Fruit fly (Drosophila melanogaster) whole organism, embryonic: ENCODE results near the gene mei-P26.

Source experiments
- Abd-B ChIP-seq: fragments of 200-800 bp; sonication (Bioruptor generic); optimal IDR thresholded peaks from 2 replicates; lab custom pipeline; 2018; ENCODE audit warnings: missing biosample characterization, mild to moderate bottlenecking, missing genetic modification characterization, moderate library complexity
- Awh ChIP-seq: fragments of 200-800 bp; sonication (Bioruptor generic); IDR thresholded peaks from 2 replicates; pipeline ENCODE4, ENCODE4 v1.3.6; 2022; ENCODE audit warnings: missing biosample characterization, missing genetic modification characterization
- Blimp-1 ChIP-seq: fragments of 200-800 bp; sonication (Bioruptor generic); optimal IDR thresholded peaks from 3 replicates; lab custom pipeline; 2018; ENCODE audit warnings: missing biosample characterization, missing genetic modification characterization, mild to moderate bottlenecking, moderate library complexity, missing genetic modification reagents
- CG10147 ChIP-seq: fragments of 200-800 bp; sonication (Bioruptor generic); optimal IDR thresholded peaks from 2 replicates; lab custom pipeline; 2019; ENCODE audit warnings: missing biosample characterization, mild to moderate bottlenecking, missing genetic modification characterization, moderate library complexity
- CG10321 ChIP-seq: fragments of 200-800 bp; sonication (Bioruptor generic); IDR thresholded peaks from 2 replicates; pipeline ENCODE4 v1.3.6; 2022; ENCODE audit warnings: missing biosample characterization, missing genetic modification characterization
- CG10543 ChIP-seq: fragments of 200-800 bp; sonication (Bioruptor generic); optimal IDR thresholded peaks from 3 replicates; lab custom pipeline; 2017; ENCODE audit warnings: missing biosample characterization, mild to moderate bottlenecking, missing genetic modification characterization, moderate library complexity
- CG12659 ChIP-seq: fragments of 200-800 bp; sonication (Bioruptor generic); optimal IDR thresholded peaks from 3 replicates; lab custom pipeline; 2017; ENCODE audit warnings: mild to moderate bottlenecking, missing biosample characterization, missing genetic modification reagents, missing genetic modification characterization
- CG12744 ChIP-seq: fragments of 200-800 bp; sonication (Bioruptor generic); optimal IDR thresholded peaks from 2 replicates; lab custom pipeline; 2016; ENCODE audit warnings: missing biosample characterization, missing genetic modification characterization
- CG13624 ChIP-seq: fragments of 200-800 bp; sonication (Bioruptor generic); optimal IDR thresholded peaks from 2 replicates; lab custom pipeline; 2016; ENCODE audit warnings: missing biosample characterization, missing genetic modification characterization
- CG14014 ChIP-seq: fragments of 200-800 bp; sonication (Bioruptor generic); IDR thresholded peaks from 2 replicates; pipeline ENCODE4 v1.3.6; 2022; ENCODE audit warnings: missing biosample characterization, missing genetic modification characterization
- CG15601 ChIP-seq: fragments of 200-800 bp; sonication (Bioruptor generic); optimal IDR thresholded peaks from 3 replicates; lab custom pipeline; 2019; ENCODE audit warnings: missing biosample characterization, mild to moderate bottlenecking, missing genetic modification characterization, moderate library complexity
- CG1603 ChIP-seq: fragments of 200-800 bp; sonication (Bioruptor generic); optimal IDR thresholded peaks from 2 replicates; lab custom pipeline; 2019; ENCODE audit warnings: missing biosample characterization, mild to moderate bottlenecking, missing genetic modification characterization, moderate library complexity
- CG17802 ChIP-seq: fragments of 200-800 bp; sonication (Bioruptor generic); optimal IDR thresholded peaks from 2 replicates; lab custom pipeline; 2018; ENCODE audit warnings: missing biosample characterization, mild to moderate bottlenecking, missing genetic modification characterization, moderate library complexity
- CG18262 ChIP-seq: fragments of 200-800 bp; optimal IDR thresholded peaks from 3 replicates; lab custom pipeline; 2019; ENCODE audit warnings: missing biosample characterization, mild to moderate bottlenecking, missing genetic modification characterization, moderate library complexity
- CG18599 ChIP-seq: fragments of 200-800 bp; sonication (Bioruptor generic); optimal IDR thresholded peaks from 3 replicates; lab custom pipeline; 2017; ENCODE audit warnings: missing biosample characterization, missing genetic modification characterization, mild to moderate bottlenecking, moderate library complexity, missing genetic modification reagents
- CG2129 ChIP-seq: fragments of 200-800 bp; sonication (Bioruptor generic); IDR thresholded peaks from 2 replicates; pipeline ENCODE4 v1.3.6; 2022; ENCODE audit warnings: missing biosample characterization, missing genetic modification characterization; ENCODE audit not compliant: partially characterized antibody
- CG31388 ChIP-seq: fragments of 200-800 bp; sonication (Bioruptor generic); optimal IDR thresholded peaks from 2 replicates; lab custom pipeline; 2016; ENCODE audit warnings: missing biosample characterization, missing genetic modification characterization
- CG3838 ChIP-seq: fragments of 200-800 bp; sonication (Bioruptor generic); optimal IDR thresholded peaks from 3 replicates; lab custom pipeline; 2016; ENCODE audit warnings: missing biosample characterization, missing genetic modification characterization
- CG6854 ChIP-seq: fragments of 200-800 bp; sonication (Bioruptor generic); optimal IDR thresholded peaks from 3 replicates; lab custom pipeline; 2017; ENCODE audit warnings: missing biosample characterization, mild to moderate bottlenecking, missing genetic modification characterization
- Chrac-16 ChIP-seq: fragments of 200-800 bp; sonication (Bioruptor generic); optimal IDR thresholded peaks from 3 replicates; lab custom pipeline; 2016; ENCODE audit warnings: missing biosample characterization, missing genetic modification characterization
- Ets65A ChIP-seq: fragments of 200-800 bp; sonication (Bioruptor generic); peaks from one replicate; lab custom pipeline; 2016; ENCODE audit warnings: missing biosample characterization, missing genetic modification characterization
- Fer2 ChIP-seq: fragments of 200-800 bp; sonication (Bioruptor generic); optimal IDR thresholded peaks from 2 replicates; lab custom pipeline; 2018; ENCODE audit warnings: missing biosample characterization, mild to moderate bottlenecking, missing genetic modification characterization, moderate library complexity
- Hr3 ChIP-seq: fragments of 200-800 bp; sonication (Bioruptor generic); optimal IDR thresholded peaks from 3 replicates; lab custom pipeline; 2016; ENCODE audit warnings: missing biosample characterization, missing genetic modification characterization
- Med ChIP-seq: fragments of 200-800 bp; sonication (Bioruptor generic); peaks from one replicate; lab custom pipeline; 2016; ENCODE audit warnings: missing biosample characterization, missing genetic modification characterization, mild to moderate bottlenecking, inconsistent platforms, moderate library complexity
- Mes4 ChIP-seq: fragments of 200-800 bp; sonication (Bioruptor generic); optimal IDR thresholded peaks from 2 replicates; lab custom pipeline; 2016; ENCODE audit warnings: missing biosample characterization, missing genetic modification characterization
- Mrtf ChIP-seq: fragments of 200-800 bp; sonication (Bioruptor generic); IDR thresholded peaks from 3 replicates; pipeline ENCODE4 v1.3.6; 2022; ENCODE audit warnings: missing biosample characterization, missing genetic modification characterization
- Pdp1 ChIP-seq, 2 experiments: fragments of 200-800 bp; sonication (Bioruptor generic); optimal IDR thresholded peaks; 3 replicates each; lab custom pipeline; 2016; ENCODE audit warnings: missing biosample characterization in 2 of 2, missing genetic modification characterization in 2 of 2, mild to moderate bottlenecking in 1 of 2, moderate library complexity in 1 of 2
- Ravus ChIP-seq: fragments of 200-800 bp; sonication (Bioruptor generic); IDR thresholded peaks from 2 replicates; pipeline ENCODE4 v1.3.6; 2022; ENCODE audit warnings: missing biosample characterization, missing genetic modification characterization
- Rfx ChIP-seq: fragments of 200-800 bp; sonication (Bioruptor generic); IDR thresholded peaks from 2 replicates; pipeline ENCODE4 v1.3.6; 2022; ENCODE audit warnings: missing biosample characterization, missing genetic modification characterization
- Side ChIP-seq: fragments of 200-800 bp; sonication (Bioruptor generic); optimal IDR thresholded peaks from 2 replicates; lab custom pipeline; 2016; ENCODE audit warnings: missing biosample characterization, missing genetic modification characterization
- Sox100B ChIP-seq: fragments of 200-800 bp; sonication (Bioruptor generic); optimal IDR thresholded peaks from 3 replicates; lab custom pipeline; 2018; ENCODE audit warnings: missing biosample characterization, mild to moderate bottlenecking, missing genetic modification characterization
- Taf1 ChIP-seq: fragments of 200-800 bp; sonication (Bioruptor generic); IDR thresholded peaks from 2 replicates; pipeline ENCODE4 v1.3.6; 2022; ENCODE audit warnings: missing biosample characterization, missing genetic modification characterization
- Vsx1 ChIP-seq: fragments of 200-800 bp; sonication (Bioruptor generic); optimal IDR thresholded peaks from 2 replicates; lab custom pipeline; 2017; ENCODE audit warnings: missing biosample characterization, mild to moderate bottlenecking, missing genetic modification characterization, missing genetic modification reagents
- bowl ChIP-seq: fragments of 200-800 bp; sonication (Bioruptor generic); IDR thresholded peaks from 2 replicates; pipeline ENCODE4 v1.3.6; 2022; ENCODE audit warnings: missing biosample characterization, missing genetic modification characterization
- ci ChIP-seq: fragments of 200-800 bp; sonication (Bioruptor generic); IDR thresholded peaks from 3 replicates; pipeline ENCODE4 v1.3.6; 2022; ENCODE audit warnings: missing biosample characterization, missing genetic modification characterization
- corto ChIP-seq: fragments of 200-800 bp; sonication (Bioruptor generic); optimal IDR thresholded peaks from 2 replicates; lab custom pipeline; 2016; ENCODE audit warnings: missing biosample characterization, mild to moderate bottlenecking, missing genetic modification characterization, moderate library complexity
- dan ChIP-seq: fragments of 200-800 bp; sonication (Bioruptor generic); IDR thresholded peaks from 2 replicates; pipeline ENCODE4 v1.3.6; 2022; ENCODE audit warnings: missing biosample characterization, missing genetic modification characterization
- dysf ChIP-seq: fragments of 200-800 bp; sonication (Bioruptor generic); IDR thresholded peaks from 3 replicates; pipeline ENCODE4 v1.3.6; 2022; ENCODE audit warnings: missing biosample characterization, missing genetic modification characterization
- gsb-n ChIP-seq: fragments of 200-800 bp; sonication (Bioruptor generic); optimal IDR thresholded peaks from 3 replicates; lab custom pipeline; 2018; ENCODE audit warnings: missing biosample characterization, mild to moderate bottlenecking, missing genetic modification characterization
- hth ChIP-seq: fragments of >200 bp; optimal IDR thresholded peaks from 2 replicates; lab custom pipeline; 2017; ENCODE audit warnings: inconsistent platforms
- jumu ChIP-seq: fragments of 200-800 bp; sonication (Bioruptor generic); optimal IDR thresholded peaks from 3 replicates; lab custom pipeline; 2016; ENCODE audit warnings: missing biosample characterization, missing genetic modification characterization
- nmo ChIP-seq: fragments of 200-800 bp; sonication (Bioruptor generic); optimal IDR thresholded peaks from 2 replicates; lab custom pipeline; 2018; ENCODE audit warnings: missing biosample characterization, mild to moderate bottlenecking, missing genetic modification characterization, moderate library complexity
- odd ChIP-seq: fragments of 200-800 bp; sonication (Bioruptor generic); optimal IDR thresholded peaks from 2 replicates; lab custom pipeline; 2017; ENCODE audit warnings: missing biosample characterization, mild to moderate bottlenecking, missing genetic modification characterization
- otp ChIP-seq: fragments of 200-800 bp; sonication (Bioruptor generic); IDR thresholded peaks from 3 replicates; pipeline ENCODE4, ENCODE4 v1.3.6; 2022; ENCODE audit warnings: missing biosample characterization, missing genetic modification characterization
- pnt ChIP-seq: fragments of 200-800 bp; sonication (Bioruptor generic); optimal IDR thresholded peaks from 3 replicates; lab custom pipeline; 2016; ENCODE audit warnings: missing biosample characterization, missing genetic modification characterization
- ranshi ChIP-seq: fragments of 200-800 bp; sonication (Bioruptor generic); IDR thresholded peaks from 2 replicates; pipeline ENCODE4 v1.3.6; 2022; ENCODE audit warnings: missing biosample characterization, missing genetic modification characterization
- row ChIP-seq: fragments of 200-800 bp; sonication (Bioruptor generic); IDR thresholded peaks from 3 replicates; pipeline ENCODE4 v1.3.6; 2022; ENCODE audit warnings: missing biosample characterization, missing genetic modification characterization
- sr ChIP-seq: fragments of 200-800 bp; sonication (Bioruptor generic); IDR thresholded peaks from 3 replicates; pipeline ENCODE4 v1.3.6; 2022; ENCODE audit warnings: missing biosample characterization, missing genetic modification characterization
- zen2 ChIP-seq: fragments of 200-800 bp; sonication (Bioruptor generic); IDR thresholded peaks from 3 replicates; pipeline ENCODE4 v1.3.6; 2022; ENCODE audit warnings: missing biosample characterization, missing genetic modification characterization; ENCODE audit not compliant: partially characterized antibody
- zf30C ChIP-seq: fragments of 200-800 bp; sonication (Bioruptor generic); optimal IDR thresholded peaks from 3 replicates; lab custom pipeline; 2018; ENCODE audit warnings: missing biosample characterization, mild to moderate bottlenecking, missing genetic modification characterization
- zfh2 ChIP-seq: fragments of 200-800 bp; sonication (Bioruptor generic); optimal IDR thresholded peaks from 2 replicates; lab custom pipeline; 2016; ENCODE audit warnings: missing biosample characterization, missing genetic modification characterization

mei-P26 gene

dm6 chrX:9152127-9152598, 10.9 kb upstream of the mei-P26 start (continued):
- TF ChIP-seq hth (lab: Kevin White, UChicago) (no peak), Chrac-16 (GFP tag; lab: Kevin White, UChicago) (peak; percentile 24), Hr3 (GFP tag; lab: Kevin White, UChicago) (peak; percentile 17), row (peak; percentile 60; the same call in 2 of the 3 replicates), CG15601 (tag; lab: Kevin White, UChicago) (peak; percentile 24), Med (peak; percentile 81), Rfx (GFP tag; lab: Robert Waterston, UW) (peak; percentile 35), CG10543 (GFP tag; lab: Kevin White, UChicago) (peak; percentile 68), sr (GFP tag; lab: Robert Waterston, UW) (peak; percentile 53; the same call in 1 of the 3 replicates), CG2129 (GFP tag; lab: Robert Waterston, UW) (no peak), CG1603 (tag; lab: Kevin White, UChicago) (peak; percentile 15), Sox100B (no peak), Blimp-1 (GFP tag; lab: Kevin White, UChicago) (no peak), Ets65A (GFP tag; lab: Kevin White, UChicago) (peak; percentile 1), pnt (GFP tag; lab: Kevin White, UChicago) (no peak), CG10147 (GFP tag; lab: Kevin White, UChicago) (no peak), CG12744 (GFP tag; lab: Kevin White, UChicago) (peak; percentile 40), otp (GFP tag; lab: Robert Waterston, UW) (no peak), CG3838 (GFP tag; lab: Kevin White, UChicago) (no peak), Awh (no peak; the same call in 1 of the 2 replicates), Mrtf (no peak), zen2 (GFP tag; lab: Robert Waterston, UW) (no peak), Abd-B (GFP tag; lab: Kevin White, UChicago) (no peak), CG6854 (GFP tag; lab: Kevin White, UChicago) (no peak), Ravus (GFP tag; lab: Robert Waterston, UW) (no peak), gsb-n (tag; lab: Kevin White, UChicago) (no peak), dysf (GFP tag; lab: Robert Waterston, UW) (peak; percentile 34; the same call in 1 of the 3 replicates), CG14014 (GFP tag; lab: Robert Waterston, UW) (peak; percentile 59; the same call in 1 of the 2 replicates), odd (GFP tag; lab: Kevin White, UChicago) (no peak), Side (no peak), CG10321 (peak; percentile 83), Fer2 (tag; lab: Kevin White, UChicago) (no peak), Taf1 (GFP tag; lab: Robert Waterston, UW) (no peak), CG18599 (GFP tag; lab: Kevin White, UChicago) (no peak), CG31388 (GFP tag; lab: Kevin White, UChicago) (no peak), zf30C (GFP tag; lab: Kevin White, UChicago) (peak; percentile 43), nmo (GFP tag; lab: Kevin White, UChicago) (peak; percentile 27), Mes4 (GFP tag; lab: Kevin White, UChicago) (no peak), CG12659 (peak; percentile 61), bowl (GFP tag; lab: Robert Waterston, UW) (no peak), jumu (GFP tag; lab: Kevin White, UChicago) (no peak), Vsx1 (GFP tag; lab: Kevin White, UChicago) (no peak), ci (GFP tag; lab: Robert Waterston, UW) (peak; percentile 73; the same call in 2 of the 3 replicates), CG17802 (tag; lab: Kevin White, UChicago) (no peak), ranshi (GFP tag; lab: Robert Waterston, UW) (peak; percentile 5; the same call in 1 of the 2 replicates), zfh2 (GFP tag; lab: Kevin White, UChicago) (no peak), corto (GFP tag; lab: Kevin White, UChicago) (peak; percentile 10), CG13624 (peak; percentile 57), Pdp1 (GFP tag; optimal IDR thresholded peaks at IDR 0.05; lab: Kevin White, UChicago) (peak in 1 of 2 experiments; percentile 47), dan (GFP tag; lab: Robert Waterston, UW) (no peak), CG18262 (tag; lab: Kevin White, UChicago) (peak; percentile 11)
